Fruit fly (Drosophila melanogaster) whole organism, embryonic: ENCODE data around the gene Ir75d.

ENCODE experiments used
- CG11504 ChIP-seq: fragments of 200-800 bp; sonication (Bioruptor generic); optimal IDR thresholded peaks from 3 replicates; lab custom pipeline; 2019; ENCODE audit warnings: missing biosample characterization, mild to moderate bottlenecking, missing genetic modification characterization, moderate library complexity
- CG13424 ChIP-seq: fragments of 200-800 bp; sonication (Bioruptor generic); optimal IDR thresholded peaks from 2 replicates; lab custom pipeline; 2019; ENCODE audit warnings: missing biosample characterization, mild to moderate bottlenecking, missing genetic modification characterization, moderate library complexity
- CG15696 ChIP-seq: fragments of 200-800 bp; sonication (Bioruptor generic); optimal IDR thresholded peaks from 2 replicates; lab custom pipeline; 2019; ENCODE audit warnings: missing biosample characterization, mild to moderate bottlenecking, missing genetic modification characterization, moderate library complexity
- CG16779 ChIP-seq: fragments of 200-800 bp; sonication (Bioruptor generic); IDR thresholded peaks from 2 replicates; pipeline ENCODE4 v1.3.6; 2022; ENCODE audit warnings: missing biosample characterization, missing genetic modification characterization
- CG16815 ChIP-seq: fragments of 200-800 bp; sonication (Bioruptor generic); optimal IDR thresholded peaks from 3 replicates; lab custom pipeline; 2017; ENCODE audit warnings: missing biosample characterization, mild to moderate bottlenecking, missing genetic modification characterization
- CG1792 ChIP-seq: fragments of 200-800 bp; sonication (Bioruptor generic); optimal IDR thresholded peaks from 2 replicates; lab custom pipeline; 2016; ENCODE audit warnings: missing biosample characterization, missing genetic modification characterization
- CG2712 ChIP-seq: fragments of 200-800 bp; optimal IDR thresholded peaks from 3 replicates; lab custom pipeline; 2019; ENCODE audit warnings: missing biosample characterization, mild to moderate bottlenecking, missing genetic modification characterization, moderate library complexity
- CG31365 ChIP-seq: fragments of 200-800 bp; sonication (Bioruptor generic); optimal IDR thresholded peaks from 2 replicates; lab custom pipeline; 2018; ENCODE audit warnings: missing biosample characterization, mild to moderate bottlenecking, missing genetic modification characterization
- CG31441 ChIP-seq: fragments of 200-800 bp; sonication (Bioruptor generic); IDR thresholded peaks from 2 replicates; pipeline ENCODE4 v1.3.6; 2022; ENCODE audit warnings: missing biosample characterization, missing genetic modification characterization
- CG3163 ChIP-seq: fragments of 200-800 bp; sonication (Bioruptor generic); optimal IDR thresholded peaks from 3 replicates; lab custom pipeline; 2016; ENCODE audit warnings: missing biosample characterization, missing genetic modification characterization
- CG3726 ChIP-seq: fragments of 200-800 bp; sonication (Bioruptor generic); IDR thresholded peaks from 3 replicates; pipeline ENCODE4, ENCODE4 v1.3.6; 2022; ENCODE audit warnings: missing biosample characterization, missing genetic modification characterization
- CG43689 ChIP-seq: fragments of 200-800 bp; sonication (Bioruptor generic); IDR thresholded peaks from 2 replicates; pipeline ENCODE4 v1.3.6; 2022; ENCODE audit warnings: missing biosample characterization, missing genetic modification characterization
- CG6272 ChIP-seq: fragments of 200-800 bp; sonication (Bioruptor generic); IDR thresholded peaks from 2 replicates; pipeline ENCODE4 v1.3.6; 2022; ENCODE audit warnings: missing biosample characterization, missing genetic modification characterization
- CG6689 ChIP-seq: fragments of 200-800 bp; sonication (Bioruptor generic); IDR thresholded peaks from 2 replicates; pipeline ENCODE4 v1.3.6; 2022; ENCODE audit warnings: missing biosample characterization, missing genetic modification characterization
- CG8290 ChIP-seq, 3 experiments: fragments of 200-800 bp; sonication (Bioruptor generic); optimal IDR thresholded peaks; 2 replicates each; lab custom pipeline; 2016 to 2019; ENCODE audit warnings: missing biosample characterization in 3 of 3, missing genetic modification characterization in 3 of 3, mild to moderate bottlenecking in 2 of 3, moderate library complexity in 1 of 3
- CG9609 ChIP-seq: fragments of 200-800 bp; sonication (Bioruptor generic); optimal IDR thresholded peaks from 3 replicates; lab custom pipeline; 2016; ENCODE audit warnings: missing biosample characterization, missing genetic modification characterization
- CkIIα-i1 ChIP-seq: fragments of 200-800 bp; sonication (Bioruptor generic); IDR thresholded peaks from 2 replicates; pipeline ENCODE4 v1.3.6; 2022; ENCODE audit warnings: missing biosample characterization, missing genetic modification characterization
- Ets97D ChIP-seq: fragments of 200-800 bp; sonication (Bioruptor generic); optimal IDR thresholded peaks from 3 replicates; lab custom pipeline; 2016; ENCODE audit warnings: missing biosample characterization, missing genetic modification characterization
- Fer2 ChIP-seq: fragments of 200-800 bp; sonication (Bioruptor generic); optimal IDR thresholded peaks from 2 replicates; lab custom pipeline; 2018; ENCODE audit warnings: missing biosample characterization, mild to moderate bottlenecking, missing genetic modification characterization, moderate library complexity
- Hmx ChIP-seq: fragments of 200-800 bp; sonication (Bioruptor generic); optimal IDR thresholded peaks from 2 replicates; lab custom pipeline; 2016; ENCODE audit warnings: missing biosample characterization, missing genetic modification characterization
- Jarid2 ChIP-seq: fragments of 200-800 bp; sonication (Bioruptor generic); optimal IDR thresholded peaks from 3 replicates; lab custom pipeline; 2017; ENCODE audit warnings: mild to moderate bottlenecking, missing biosample characterization, missing genetic modification reagents, missing genetic modification characterization
- MTF-1 ChIP-seq: fragments of 200-800 bp; sonication (Bioruptor generic); optimal IDR thresholded peaks from 2 replicates; lab custom pipeline; 2018; ENCODE audit warnings: missing biosample characterization, mild to moderate bottlenecking, missing genetic modification characterization, borderline replicate concordance
- NK7.1 ChIP-seq: fragments of 200-800 bp; sonication (Bioruptor generic); optimal IDR thresholded peaks from 3 replicates; lab custom pipeline; 2016; ENCODE audit warnings: missing biosample characterization, missing genetic modification characterization
- Rfx ChIP-seq: fragments of 200-800 bp; sonication (Bioruptor generic); IDR thresholded peaks from 2 replicates; pipeline ENCODE4 v1.3.6; 2022; ENCODE audit warnings: missing biosample characterization, missing genetic modification characterization
- Sry-δ ChIP-seq: fragments of 200-800 bp; sonication (Bioruptor generic); optimal IDR thresholded peaks from 2 replicates; lab custom pipeline; 2016; ENCODE audit warnings: missing biosample characterization, missing genetic modification characterization
- Trl ChIP-seq, 3 experiments: fragments of >200 bp in 2 of 3; fragments of 200-800 bp in 1 of 3; sonication (Bioruptor generic) in 1 of 3; optimal IDR thresholded peaks; 2 replicates in 1 of 3; 3 replicates in 2 of 3; lab custom pipeline; 2016 to 2017; ENCODE audit warnings: missing biosample characterization in 1 of 3, missing genetic modification characterization in 1 of 3
- Vsx1 ChIP-seq: fragments of 200-800 bp; sonication (Bioruptor generic); optimal IDR thresholded peaks from 2 replicates; lab custom pipeline; 2017; ENCODE audit warnings: missing biosample characterization, mild to moderate bottlenecking, missing genetic modification characterization, missing genetic modification reagents
- ara ChIP-seq: fragments of 200-800 bp; sonication (Bioruptor generic); IDR thresholded peaks from 2 replicates; pipeline ENCODE4 v1.3.6; 2022; ENCODE audit warnings: missing biosample characterization, missing genetic modification characterization
- bsh ChIP-seq, 2 experiments: fragments of 200-800 bp; sonication (Bioruptor generic); optimal IDR thresholded peaks; 2 replicates each; lab custom pipeline; 2017 to 2018; ENCODE audit warnings: mild to moderate bottlenecking in 2 of 2, missing biosample characterization in 2 of 2, missing genetic modification characterization in 2 of 2, moderate library complexity in 1 of 2
- cad ChIP-seq: fragments of >200 bp; optimal IDR thresholded peaks from 2 replicates; lab custom pipeline; 2017; ENCODE audit warnings: missing biosample characterization, missing genetic modification characterization
- dati ChIP-seq: fragments of 200-800 bp; sonication (Bioruptor generic); IDR thresholded peaks from 2 replicates; pipeline ENCODE4 v1.3.6; 2022; ENCODE audit warnings: missing biosample characterization, missing genetic modification characterization
- ewg ChIP-seq: fragments of 200-800 bp; sonication (Bioruptor generic); optimal IDR thresholded peaks from 3 replicates; lab custom pipeline; 2017; ENCODE audit warnings: mild to moderate bottlenecking, missing biosample characterization, missing genetic modification reagents, missing genetic modification characterization
- exex ChIP-seq: fragments of 200-800 bp; sonication (Bioruptor generic); optimal IDR thresholded peaks from 4 replicates; lab custom pipeline; 2018; ENCODE audit warnings: missing biosample characterization, mild to moderate bottlenecking, missing genetic modification characterization, moderate library complexity
- fd3F ChIP-seq: fragments of 200-800 bp; sonication (Bioruptor generic); optimal IDR thresholded peaks from 2 replicates; lab custom pipeline; 2018; ENCODE audit warnings: missing biosample characterization, mild to moderate bottlenecking, missing genetic modification characterization, moderate library complexity
- gro ChIP-seq: fragments of 200-800 bp; sonication (Bioruptor generic); optimal IDR thresholded peaks from 2 replicates; lab custom pipeline; 2016; ENCODE audit warnings: missing biosample characterization, missing genetic modification characterization
- jumu ChIP-seq: fragments of 200-800 bp; sonication (Bioruptor generic); optimal IDR thresholded peaks from 3 replicates; lab custom pipeline; 2016; ENCODE audit warnings: missing biosample characterization, missing genetic modification characterization
- lmd ChIP-seq: fragments of 200-800 bp; sonication (Bioruptor generic); IDR thresholded peaks from 2 replicates; pipeline ENCODE4 v1.3.6; 2022; ENCODE audit warnings: missing biosample characterization, missing genetic modification characterization
- nmo ChIP-seq: fragments of 200-800 bp; sonication (Bioruptor generic); optimal IDR thresholded peaks from 2 replicates; lab custom pipeline; 2018; ENCODE audit warnings: missing biosample characterization, mild to moderate bottlenecking, missing genetic modification characterization, moderate library complexity
- nom ChIP-seq: fragments of 200-800 bp; sonication (Bioruptor generic); optimal IDR thresholded peaks from 2 replicates; lab custom pipeline; 2017; ENCODE audit warnings: missing biosample characterization, missing genetic modification characterization, mild to moderate bottlenecking, moderate library complexity, missing genetic modification reagents
- pros ChIP-seq: fragments of 200-800 bp; sonication (Bioruptor generic); optimal IDR thresholded peaks from 3 replicates; lab custom pipeline; 2019; ENCODE audit warnings: missing biosample characterization, mild to moderate bottlenecking, missing genetic modification characterization, moderate library complexity
- sima ChIP-seq: fragments of 200-800 bp; sonication (Bioruptor generic); optimal IDR thresholded peaks from 2 replicates; lab custom pipeline; 2016; ENCODE audit warnings: missing biosample characterization, missing genetic modification characterization
- stc ChIP-seq: fragments of 200-800 bp; sonication (Bioruptor generic); IDR thresholded peaks from 2 replicates; pipeline ENCODE4 v1.3.6; 2022; ENCODE audit warnings: missing biosample characterization, missing genetic modification characterization
- tap ChIP-seq: fragments of 200-800 bp; optimal IDR thresholded peaks from 3 replicates; lab custom pipeline; 2019; ENCODE audit warnings: missing biosample characterization, mild to moderate bottlenecking, missing genetic modification characterization, moderate library complexity
- tgo ChIP-seq: fragments of 200-800 bp; sonication (Bioruptor generic); IDR thresholded peaks from 3 replicates; pipeline ENCODE4 v1.3.6; 2022; ENCODE audit warnings: missing biosample characterization, missing genetic modification characterization
- trh ChIP-seq: fragments of 200-800 bp; sonication (Bioruptor generic); optimal IDR thresholded peaks from 2 replicates; lab custom pipeline; 2016; ENCODE audit warnings: missing biosample characterization, missing genetic modification characterization
- unpg ChIP-seq: fragments of 200-800 bp; sonication (Bioruptor generic); optimal IDR thresholded peaks from 3 replicates; lab custom pipeline; 2018; ENCODE audit warnings: missing biosample characterization, mild to moderate bottlenecking, missing genetic modification characterization, moderate library complexity
- vfl ChIP-seq: fragments of 200-800 bp; sonication (Bioruptor generic); optimal IDR thresholded peaks from 2 replicates; lab custom pipeline; 2016; ENCODE audit warnings: missing biosample characterization, missing genetic modification characterization
- zen ChIP-seq: fragments of 200-800 bp; sonication (Bioruptor generic); optimal IDR thresholded peaks from 3 replicates; lab custom pipeline; 2018; ENCODE audit warnings: missing biosample characterization, mild to moderate bottlenecking, missing genetic modification characterization, moderate library complexity

The Ir75d gene

dm6 chr3L:18946956-18947355, 36.0 kb upstream of the Ir75d start (continued):
- TF ChIP-seq Ets97D (GFP tag; lab: Kevin White, UChicago) (peak; percentile 81), lmd (GFP tag; lab: Robert Waterston, UW) (no peak), CG2712 (tag; lab: Kevin White, UChicago) (no peak), CG3163 (GFP tag; lab: Kevin White, UChicago) (no peak), tap (tag; lab: Kevin White, UChicago) (no peak), cad (GFP tag; lab: Kevin White, UChicago) (no peak), bsh (GFP tag; optimal IDR thresholded peaks at IDR 0.05; lab: Kevin White, UChicago) (no peak), CG13424 (tag; lab: Kevin White, UChicago) (no peak), tgo (GFP tag; lab: Robert Waterston, UW) (no peak), nmo (no peak), CkIIα-i1 (GFP tag; lab: Robert Waterston, UW) (no peak), CG3726 (GFP tag; lab: Robert Waterston, UW) (no peak), CG16815 (GFP tag; lab: Kevin White, UChicago) (no peak), Hmx (GFP tag; lab: Kevin White, UChicago) (no peak), jumu (no peak), Fer2 (tag; lab: Kevin White, UChicago) (no peak), unpg (GFP tag; lab: Kevin White, UChicago) (no peak), MTF-1 (GFP tag; lab: Kevin White, UChicago) (no peak), gro (no peak), CG9609 (GFP tag; lab: Kevin White, UChicago) (no peak), CG43689 (GFP tag; lab: Robert Waterston, UW) (no peak), pros (no peak), sima (GFP tag; lab: Kevin White, UChicago) (no peak), dati (GFP tag; lab: Robert Waterston, UW) (no peak), trh (GFP tag; lab: Kevin White, UChicago) (no peak), CG6272 (GFP tag; lab: Robert Waterston, UW) (no peak), exex (tag; lab: Kevin White, UChicago) (no peak), CG11504 (tag; lab: Kevin White, UChicago) (no peak), NK7.1 (GFP tag; lab: Kevin White, UChicago) (no peak), stc (GFP tag; lab: Robert Waterston, UW) (0 out of 2 replicates have a peak, but pooled peaks have one; percentile 28), CG15696 (tag; lab: Kevin White, UChicago) (no peak), CG6689 (no peak), CG16779 (GFP tag; lab: Robert Waterston, UW) (no peak), Rfx (peak; percentile 25; the same call in 1 of the 2 replicates), CG8290 (GFP tag; optimal IDR thresholded peaks at IDR 0.05; lab: Kevin White, UChicago) (no peak), CG8290 (tag; optimal IDR thresholded peaks at IDR 0.05; lab: Kevin White, UChicago) (no peak), ewg (GFP tag; lab: Kevin White, UChicago) (no peak), vfl (GFP tag; lab: Kevin White, UChicago) (no peak), ara (GFP tag; lab: Robert Waterston, UW) (no peak), fd3F (no peak), Sry-δ (GFP tag; lab: Kevin White, UChicago) (no peak), nom (GFP tag; lab: Kevin White, UChicago) (no peak), Jarid2 (peak; percentile 2), CG31365 (no peak), CG1792 (GFP tag; lab: Kevin White, UChicago) (no peak), Trl (optimal IDR thresholded peaks at IDR 0.05; lab: Kevin White, UChicago) (peak; percentile 43 to 55), Trl (GFP tag; optimal IDR thresholded peaks at IDR 0.05; lab: Kevin White, UChicago) (no peak), zen (tag; lab: Kevin White, UChicago) (no peak), Vsx1 (GFP tag; lab: Kevin White, UChicago) (no peak), CG31441 (GFP tag; lab: Robert Waterston, UW) (no peak)
